Worm (Caenorhabditis elegans): Measurements from ENCODE around the gene D1086.9.

DNA sequence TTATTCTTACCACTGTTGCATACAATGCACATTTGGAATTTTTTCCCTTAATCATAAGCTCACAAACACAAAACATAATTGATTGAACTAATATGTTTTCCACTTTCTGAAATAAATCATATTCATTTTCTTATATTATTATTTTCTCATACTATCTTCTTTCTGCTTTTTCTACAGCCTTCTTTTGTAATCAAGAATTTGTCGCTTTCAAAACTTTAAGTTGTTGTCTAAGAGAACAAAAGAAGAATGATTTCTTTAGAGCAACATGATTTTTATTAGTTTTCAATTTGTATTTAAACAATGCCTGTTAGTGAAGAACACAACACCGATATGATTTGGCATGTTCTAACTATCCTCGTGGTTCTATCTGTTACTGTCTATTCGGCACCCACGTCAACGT, 20.1 kb upstream of the D1086.9 start, which contains the start of gene D1086.7:
- TF ChIP-seq unc-39 (tag; optimal IDR thresholded peaks at IDR 0.05) (no peak), ztf-11 (tag; optimal IDR thresholded peaks at IDR 0.05) (no peak), sptf-1 (tag; optimal IDR thresholded peaks at IDR 0.05) (no peak), nhr-76 (tag; optimal IDR thresholded peaks at IDR 0.05) (no peak), nhr-28 (tag; optimal IDR thresholded peaks at IDR 0.05) (no peak), snpc-4 (tag; optimal IDR thresholded peaks at IDR 0.05) (no peak), lin-13 (tag; optimal IDR thresholded peaks at IDR 0.05) (no peak), blmp-1 (tag; optimal IDR thresholded peaks at IDR 0.05) (no peak), elt-1 (tag; optimal IDR thresholded peaks at IDR 0.05; ENCODE audit: borderline replicate concordance, insufficient read depth) (no peak)
